Worm (Caenorhabditis elegans) whole organism, L2 larva: ENCODE data around the gene K09H11.9.

Experiments used
- ZK546.5 ChIP-seq: sonication (generic microtip); optimal IDR thresholded peaks from 2 replicates; lab custom pipeline; 2017; ENCODE audit warnings: missing biosample characterization, missing genetic modification characterization
- blmp-1 ChIP-seq: sonication (generic microtip); optimal IDR thresholded peaks from 2 replicates; lab custom pipeline; 2017; ENCODE audit warnings: missing genetic modification characterization, mild to moderate bottlenecking, missing compliant biosample characterization, antibody characterized with exemption, moderate library complexity; ENCODE audit not compliant: insufficient read depth
- egl-27 ChIP-seq: sonication (generic microtip); optimal IDR thresholded peaks from 3 replicates; lab custom pipeline; 2017; ENCODE audit warnings: missing biosample characterization, missing genetic modification reagents, missing genetic modification characterization
- lin-13 ChIP-seq: fragments of 150-350 bp; optimal IDR thresholded peaks from 2 replicates; lab custom pipeline; 2014; ENCODE audit warnings: missing biosample characterization, missing genetic modification reagents, missing genetic modification characterization
- nhr-21 ChIP-seq: fragments of 150-350 bp; optimal IDR thresholded peaks from 2 replicates; lab custom pipeline; 2014; ENCODE audit warnings: missing biosample characterization, missing genetic modification characterization
- skn-1 ChIP-seq: sonication (generic microtip); optimal IDR thresholded peaks from 2 replicates; lab custom pipeline; 2017; ENCODE audit warnings: missing biosample characterization, missing genetic modification characterization
- unc-39 ChIP-seq: fragments of 150-350 bp; optimal IDR thresholded peaks from 2 replicates; lab custom pipeline; 2014; ENCODE audit warnings: missing biosample characterization, missing genetic modification characterization

DNA sequence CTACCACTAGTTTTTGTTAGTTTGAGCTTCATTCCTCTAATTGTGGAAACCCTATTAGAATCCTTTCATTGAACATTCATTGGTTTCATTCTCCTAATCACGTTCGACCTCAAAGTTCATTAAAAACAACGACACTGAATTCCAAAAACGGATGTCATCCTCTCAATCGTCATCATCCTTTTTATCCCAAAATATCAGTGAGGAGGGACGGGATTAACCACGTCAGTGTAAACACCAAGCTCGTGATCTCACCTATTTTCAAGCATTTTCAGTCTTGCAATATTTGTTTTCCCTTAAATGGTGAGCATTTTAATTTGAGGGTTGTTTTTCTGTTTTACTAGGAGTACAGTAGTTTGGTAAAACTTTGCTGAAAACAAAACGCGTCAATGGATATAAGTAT is 11.9 kb downstream of the K09H11.9 start:
- no peak for TF ChIP-seq nhr-21
- TF ChIP-seq ZK546.5 (tag; lab: Kevin White, UChicago) = no peak
- no peak for TF ChIP-seq blmp-1 (tag; lab: Kevin White, UChicago)
- no peak for TF ChIP-seq skn-1 (tag; lab: Kevin White, UChicago)
- TF ChIP-seq egl-27 (tag; lab: Kevin White, UChicago) = no peak
- TF ChIP-seq unc-39 (tag; lab: Kevin White, UChicago) = no peak
- no peak for TF ChIP-seq lin-13 (GFP tag; lab: Kevin White, UChicago)
